Fruit fly (Drosophila melanogaster) whole organism, pupa: ENCODE results near the gene simj.

Source experiments
- CG15710 ChIP-seq: fragments of 200-800 bp; sonication (Bioruptor generic); optimal IDR thresholded peaks from 2 replicates; lab custom pipeline; 2018; ENCODE audit warnings: missing biosample characterization, mild to moderate bottlenecking, missing genetic modification characterization, moderate library complexity
- CG17806 ChIP-seq: fragments of 200-800 bp; sonication (Bioruptor generic); optimal IDR thresholded peaks from 2 replicates; lab custom pipeline; 2018; ENCODE audit warnings: missing biosample characterization, mild to moderate bottlenecking, missing genetic modification characterization, moderate library complexity
- CG8301 ChIP-seq: fragments of 200-800 bp; sonication (Bioruptor generic); optimal IDR thresholded peaks from 2 replicates; lab custom pipeline; 2018; ENCODE audit warnings: missing biosample characterization, mild to moderate bottlenecking, missing genetic modification characterization
- D1 ChIP-seq: fragments of 200-800 bp; sonication (Bioruptor generic); optimal IDR thresholded peaks from 2 replicates; lab custom pipeline; 2018; ENCODE audit warnings: missing biosample characterization, mild to moderate bottlenecking, missing genetic modification characterization, moderate library complexity
- EcR ChIP-seq: fragments of 200-800 bp; sonication (Bioruptor generic); optimal IDR thresholded peaks from 3 replicates; lab custom pipeline; 2019; ENCODE audit warnings: missing biosample characterization, missing genetic modification characterization, mild to moderate bottlenecking, moderate library complexity, missing genetic modification reagents
- Pif1B ChIP-seq: fragments of 200-800 bp; sonication (Bioruptor generic); optimal IDR thresholded peaks from 3 replicates; lab custom pipeline; 2016; ENCODE audit warnings: missing biosample characterization, missing genetic modification characterization
- gl ChIP-seq: fragments of 200-800 bp; sonication (Bioruptor generic); optimal IDR thresholded peaks from 2 replicates; lab custom pipeline; 2018; ENCODE audit warnings: missing biosample characterization, mild to moderate bottlenecking, missing genetic modification characterization

- TF ChIP-seq CG15710 (tag; lab: Kevin White, UChicago) (no peak), Pif1B (no peak), gl (tag; lab: Kevin White, UChicago) (no peak), D1 (no peak), CG8301 (tag; lab: Kevin White, UChicago) (no peak), CG17806 (tag; lab: Kevin White, UChicago) (no peak), EcR (no peak)
Observed at dm6 chr3L:10677816-10678215, 13.3 kb downstream of the simj start.
